Worm (Caenorhabditis elegans) whole organism, L1 larva: ENCODE results near the gene F48G7.8.

Experiments
- C16A3.4 ChIP-seq: fragments of 150-350 bp; optimal IDR thresholded peaks from 2 replicates; lab custom pipeline; 2014; ENCODE audit warnings: missing biosample characterization, missing genetic modification characterization
- F16B12.6 ChIP-seq: fragments of 150-350 bp; optimal IDR thresholded peaks from 2 replicates; lab custom pipeline; 2014; ENCODE audit warnings: missing biosample characterization, missing genetic modification characterization
- ama-1 ChIP-seq: fragments of 150-350 bp; optimal IDR thresholded peaks from 2 replicates; lab custom pipeline; 2014
- ceh-8 ChIP-seq: fragments of 200-800 bp; sonication (Bioruptor generic); optimal IDR thresholded peaks from 2 replicates; lab custom pipeline; 2018; ENCODE audit warnings: mild to moderate bottlenecking, missing genetic modification characterization, moderate library complexity, missing compliant biosample characterization
- ceh-82 ChIP-seq, 3 experiments: fragments of 150-350 bp in 1 of 3; sonication (generic microtip) in 2 of 3; optimal IDR thresholded peaks; 2 replicates each; lab custom pipeline; 2014 to 2017; ENCODE audit warnings: missing biosample characterization in 3 of 3, missing genetic modification characterization in 3 of 3
- ceh-90 ChIP-seq: sonication (generic microtip); optimal IDR thresholded peaks from 2 replicates; lab custom pipeline; 2016; ENCODE audit warnings: missing genetic modification characterization, missing compliant biosample characterization
- ces-1 ChIP-seq: fragments of 150-350 bp; optimal IDR thresholded peaks from 2 replicates; lab custom pipeline; 2014; ENCODE audit warnings: missing biosample characterization, missing genetic modification reagents, missing genetic modification characterization
- dpl-1 ChIP-seq, 3 experiments: fragments of 150-350 bp in 2 of 3; sonication (generic microtip) in 1 of 3; optimal IDR thresholded peaks; 2 replicates each; lab custom pipeline; 2014 to 2017; ENCODE audit warnings: missing biosample characterization in 3 of 3, missing genetic modification characterization in 3 of 3, missing genetic modification reagents in 3 of 3
- efl-1 ChIP-seq, 4 experiments: fragments of 150-350 bp; optimal IDR thresholded peaks in 3 of 4; peaks in 1 of 4; 1 replicate in 1 of 4; 2 replicates in 3 of 4; lab custom pipeline; 2014; ENCODE audit warnings: missing biosample characterization in 2 of 4, missing genetic modification characterization in 2 of 4, missing genetic modification reagents in 2 of 4
- fkh-4 ChIP-seq: sonication (generic microtip); optimal IDR thresholded peaks from 2 replicates; lab custom pipeline; 2016; ENCODE audit warnings: missing compliant biosample characterization, missing genetic modification characterization, borderline replicate concordance
- fkh-8 ChIP-seq: sonication (generic microtip); optimal IDR thresholded peaks from 2 replicates; lab custom pipeline; 2016; ENCODE audit warnings: mild to moderate bottlenecking, missing genetic modification characterization, missing compliant biosample characterization
- grh-1 ChIP-seq: fragments of 200-800 bp; sonication (Bioruptor generic); IDR thresholded peaks from 2 replicates; pipeline ENCODE4 v1.3.6; 2022; ENCODE audit warnings: missing genetic modification reagents, missing genetic modification characterization, missing compliant biosample characterization
- hlh-4 ChIP-seq: sonication (generic microtip); optimal IDR thresholded peaks from 2 replicates; lab custom pipeline; 2016; ENCODE audit warnings: mild to moderate bottlenecking, missing genetic modification characterization, missing compliant biosample characterization
- jun-1 ChIP-seq: fragments of 150-350 bp; optimal IDR thresholded peaks from 2 replicates; lab custom pipeline; 2014; ENCODE audit warnings: missing biosample characterization, missing genetic modification reagents, missing genetic modification characterization
- lin-15B ChIP-seq: fragments of 150-350 bp; sonication (generic microtip); optimal IDR thresholded peaks from 3 replicates; lab custom pipeline; 2014; ENCODE audit warnings: missing biosample characterization, missing genetic modification characterization
- mab-9 ChIP-seq: fragments of 200-800 bp; sonication (Bioruptor generic); IDR thresholded peaks from 2 replicates; pipeline ENCODE4 v1.3.6; 2022; ENCODE audit warnings: missing genetic modification reagents, missing genetic modification characterization, missing compliant biosample characterization
- mdl-1 ChIP-seq, 2 experiments: fragments of 150-350 bp; optimal IDR thresholded peaks; 2 replicates each; lab custom pipeline; 2014 to 2017; ENCODE audit warnings: missing biosample characterization in 2 of 2, missing genetic modification characterization in 2 of 2, inconsistent platforms in 1 of 2
- mef-2 ChIP-seq: fragments of 150-350 bp; optimal IDR thresholded peaks from 2 replicates; lab custom pipeline; 2014; ENCODE audit warnings: missing biosample characterization, missing genetic modification characterization
- nhr-20 ChIP-seq: sonication (generic microtip); optimal IDR thresholded peaks from 2 replicates; lab custom pipeline; 2016; ENCODE audit warnings: mild to moderate bottlenecking, missing genetic modification characterization, missing compliant biosample characterization
- nhr-237 ChIP-seq: fragments of 150-350 bp; optimal IDR thresholded peaks from 2 replicates; lab custom pipeline; 2014; ENCODE audit warnings: missing biosample characterization, missing genetic modification characterization
- nhr-85 ChIP-seq: sonication (generic microtip); peaks from one replicate; lab custom pipeline; 2016; ENCODE audit warnings: missing genetic modification characterization, inconsistent platforms, missing compliant biosample characterization
- nhr-90 ChIP-seq: sonication (generic microtip); optimal IDR thresholded peaks from 2 replicates; lab custom pipeline; 2016; ENCODE audit warnings: mild to moderate bottlenecking, missing genetic modification characterization, missing compliant biosample characterization; ENCODE audit not compliant: poor library complexity
- pqm-1 ChIP-seq: sonication (generic microtip); optimal IDR thresholded peaks from 3 replicates; lab custom pipeline; 2017; ENCODE audit warnings: missing biosample characterization, missing genetic modification characterization
- rnt-1 ChIP-seq: sonication (generic microtip); optimal IDR thresholded peaks from 2 replicates; lab custom pipeline; 2016; ENCODE audit warnings: mild to moderate bottlenecking, missing genetic modification characterization, moderate library complexity, missing compliant biosample characterization
- skn-1 ChIP-seq: fragments of 150-350 bp; optimal IDR thresholded peaks from 2 replicates; lab custom pipeline; 2014; ENCODE audit warnings: missing biosample characterization, missing genetic modification characterization
- snpc-4 ChIP-seq: fragments of 150-350 bp; optimal IDR thresholded peaks from 2 replicates; lab custom pipeline; 2014; ENCODE audit warnings: missing biosample characterization, missing genetic modification characterization
- sox-4 ChIP-seq: sonication (generic microtip); optimal IDR thresholded peaks from 2 replicates; lab custom pipeline; 2016; ENCODE audit warnings: missing genetic modification characterization, missing compliant biosample characterization
- sptf-1 ChIP-seq: fragments of 150-350 bp; optimal IDR thresholded peaks from 2 replicates; lab custom pipeline; 2014; ENCODE audit warnings: missing biosample characterization, missing genetic modification characterization
- sup-37 ChIP-seq: fragments of 200-800 bp; sonication (Bioruptor generic); optimal IDR thresholded peaks from 2 replicates; lab custom pipeline; 2018; ENCODE audit warnings: mild to moderate bottlenecking, missing genetic modification characterization, missing compliant biosample characterization
- swsn-7 ChIP-seq: sonication (generic microtip); optimal IDR thresholded peaks from 2 replicates; lab custom pipeline; 2016; ENCODE audit warnings: missing genetic modification characterization, missing compliant biosample characterization
- unc-130 ChIP-seq: fragments of 150-350 bp; optimal IDR thresholded peaks from 2 replicates; lab custom pipeline; 2017; ENCODE audit warnings: missing biosample characterization, missing genetic modification characterization, inconsistent platforms
- xbp-1 ChIP-seq: sonication (generic microtip); optimal IDR thresholded peaks from 2 replicates; lab custom pipeline; 2016; ENCODE audit warnings: missing genetic modification characterization, missing compliant biosample characterization
- ztf-11 ChIP-seq, 2 experiments: sonication (generic microtip); optimal IDR thresholded peaks; 2 replicates each; lab custom pipeline; 2016 to 2017; ENCODE audit warnings: missing genetic modification characterization in 2 of 2, missing biosample characterization in 1 of 2, missing compliant biosample characterization in 1 of 2
- ztf-4 ChIP-seq: fragments of 150-350 bp; optimal IDR thresholded peaks from 2 replicates; lab custom pipeline; 2014; ENCODE audit warnings: missing biosample characterization, missing genetic modification characterization

The F48G7.8 gene

ce11 chrV:646888-647287 is 19.4 kb upstream of the F48G7.8 start, which contains the start of gene ugt-42 (continued):
- no peak for TF ChIP-seq ceh-8 (GFP tag; lab: Kevin White, UChicago)
- TF ChIP-seq, all 84 proteins: peak for 0

- TF ChIP-seq ces-1 (GFP tag; lab: Kevin White, UChicago), result no peak
- no peak for TF ChIP-seq swsn-7 (tag; lab: Kevin White, UChicago)
- TF ChIP-seq ama-1 (lab: Kevin White, UChicago), result no peak
- TF ChIP-seq fkh-8 (tag; lab: Kevin White, UChicago), result no peak
- TF ChIP-seq hlh-4, result no peak
- TF ChIP-seq sox-4 (tag; lab: Kevin White, UChicago), result no peak
- TF ChIP-seq, all 84 proteins: peak for 0
Measured at ce11 chrV:646129-646528, 18.6 kb upstream of the F48G7.8 start, which contains the start of gene F48G7.12. F48G7.12 (minus strand) TSS chrV:646229.

ce11 chrV:642750-643149 is 15.3 kb upstream of the F48G7.8 start, which contains the start of gene nhr-190:
nhr-190 (minus strand) TSS chrV:642924.
- TF ChIP-seq pqm-1 (tag; lab: Kevin White, UChicago) (no peak), lin-15B (tag; lab: Kevin White, UChicago) (no peak), mdl-1 (tag; optimal IDR thresholded peaks at IDR 0.05; lab: Kevin White, UChicago) (no peak), efl-1 (optimal IDR thresholded peaks at IDR 0.05; lab: Kevin White, UChicago) (peak; percentile 31 to 47), efl-1 (GFP tag; optimal IDR thresholded peaks at IDR 0.05 in 1 of 2; lab: Kevin White, UChicago) (no peak), fkh-8 (tag; lab: Kevin White, UChicago) (peak; percentile 41), nhr-90 (no peak), rnt-1 (peak; percentile 33), swsn-7 (tag; lab: Kevin White, UChicago) (peak; percentile 30), sup-37 (no peak), ceh-82 (tag; optimal IDR thresholded peaks at IDR 0.05; lab: Kevin White, UChicago) (peak in 1 of 3 experiments; percentile 2), nhr-20 (tag; lab: Kevin White, UChicago) (peak; percentile 22)

DNA sequence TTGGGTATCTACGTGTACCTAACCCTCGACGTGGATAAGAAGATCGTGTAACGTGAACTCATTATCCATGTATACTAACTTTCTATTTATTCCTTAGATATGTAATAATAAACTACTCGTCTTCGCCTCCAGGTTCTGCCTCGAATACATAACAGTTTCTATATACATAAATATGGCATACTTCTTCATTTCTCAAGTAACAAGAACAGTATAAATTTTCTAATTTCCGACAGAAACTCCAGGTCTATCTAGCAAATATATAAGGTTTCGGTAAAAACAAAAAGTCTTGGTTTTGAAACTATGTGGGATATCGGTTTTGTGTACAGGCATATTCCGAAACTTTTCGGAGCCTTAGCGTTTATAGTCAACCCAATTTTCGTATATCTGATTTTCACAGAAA is 10.8 kb upstream of the F48G7.8 start, which contains the start of gene srj-37:
srj-37 (plus strand) TSS at position 301 of the 400 bp plus-strand sequence.
- TF ChIP-seq efl-1 (optimal IDR thresholded peaks at IDR 0.05; lab: Kevin White, UChicago) (no peak), efl-1 (GFP tag; optimal IDR thresholded peaks at IDR 0.05 in 1 of 2; lab: Kevin White, UChicago) (no peak), xbp-1 (tag; lab: Kevin White, UChicago) (no peak), ztf-11 (tag; optimal IDR thresholded peaks at IDR 0.05; lab: Kevin White, UChicago) (no peak), unc-130 (tag; lab: Kevin White, UChicago) (no peak), nhr-20 (tag; lab: Kevin White, UChicago) (no peak)

DNA sequence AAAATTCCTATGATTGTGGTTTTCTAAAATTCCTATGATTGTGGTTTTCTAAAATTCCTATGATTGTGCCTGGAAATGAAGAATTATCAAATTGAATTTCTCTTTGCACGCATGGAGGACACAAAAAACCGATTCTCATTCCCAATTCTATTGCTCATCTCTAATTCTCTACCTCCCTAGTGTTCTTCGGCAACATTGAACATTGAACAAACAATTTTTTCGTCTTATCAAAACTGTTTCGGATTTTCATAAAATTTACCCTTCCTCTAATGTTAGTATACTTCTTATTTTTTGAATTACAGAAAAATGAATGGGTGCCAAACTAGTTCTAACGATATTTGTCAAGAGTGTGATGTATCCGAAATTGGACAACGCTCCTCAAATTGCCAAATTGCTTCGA is 8.8 kb upstream of the F48G7.8 start, which contains the start of gene pals-31:
pals-31 (plus strand) TSS at position 301 of the 400 bp plus-strand sequence.
- TF ChIP-seq F16B12.6 (tag; lab: Kevin White, UChicago) (no peak), skn-1 (tag; lab: Kevin White, UChicago) (no peak), dpl-1 (GFP tag; optimal IDR thresholded peaks at IDR 0.05; lab: Kevin White, UChicago) (no peak), efl-1 (optimal IDR thresholded peaks at IDR 0.05; lab: Kevin White, UChicago) (no peak), efl-1 (GFP tag; optimal IDR thresholded peaks at IDR 0.05 in 1 of 2; lab: Kevin White, UChicago) (no peak), fkh-4 (no peak), ama-1 (lab: Kevin White, UChicago) (no peak), snpc-4 (tag; lab: Kevin White, UChicago) (no peak), nhr-85 (no peak), ztf-4 (tag; lab: Kevin White, UChicago) (no peak), sptf-1 (tag; lab: Kevin White, UChicago) (no peak), mab-9 (GFP tag; lab: Robert Waterston, UW) (no peak), C16A3.4 (tag; lab: Kevin White, UChicago) (no peak), mef-2 (tag; lab: Kevin White, UChicago) (no peak), ceh-90 (no peak), nhr-237 (tag; lab: Kevin White, UChicago) (no peak), grh-1 (GFP tag; lab: Robert Waterston, UW) (no peak), unc-130 (tag; lab: Kevin White, UChicago) (no peak), jun-1 (tag; lab: Kevin White, UChicago) (no peak)
- TF ChIP-seq, all 84 proteins: peak for 0
